Fruit fly (Drosophila melanogaster) whole organism, embryonic: ENCODE results near the gene TpnC25D.
A peak's percentile ranks its signal among the peaks of the same experiment; 100 is the strongest.

Source experiments
- ATbp ChIP-seq: fragments of 200-800 bp; sonication (Bioruptor generic); optimal IDR thresholded peaks from 2 replicates; lab custom pipeline; 2017; ENCODE audit warnings: missing biosample characterization, mild to moderate bottlenecking, missing genetic modification characterization, missing genetic modification reagents
- Abd-B ChIP-seq: fragments of 200-800 bp; sonication (Bioruptor generic); optimal IDR thresholded peaks from 2 replicates; lab custom pipeline; 2018; ENCODE audit warnings: missing biosample characterization, mild to moderate bottlenecking, missing genetic modification characterization, moderate library complexity
- Ada2b ChIP-seq: fragments of 200-800 bp; sonication (Bioruptor generic); IDR thresholded peaks from 2 replicates; pipeline ENCODE4 v1.3.6; 2022; ENCODE audit warnings: missing biosample characterization, missing genetic modification characterization
- BtbVII ChIP-seq: fragments of 200-800 bp; sonication (Bioruptor generic); optimal IDR thresholded peaks from 3 replicates; lab custom pipeline; 2017; ENCODE audit warnings: missing biosample characterization, mild to moderate bottlenecking, missing genetic modification characterization
- CG10147 ChIP-seq: fragments of 200-800 bp; sonication (Bioruptor generic); optimal IDR thresholded peaks from 2 replicates; lab custom pipeline; 2019; ENCODE audit warnings: missing biosample characterization, mild to moderate bottlenecking, missing genetic modification characterization, moderate library complexity
- CG10654 ChIP-seq: fragments of 200-800 bp; sonication (Bioruptor generic); optimal IDR thresholded peaks from 2 replicates; lab custom pipeline; 2016; ENCODE audit warnings: missing biosample characterization, missing genetic modification characterization
- CG11085 ChIP-seq: fragments of 200-800 bp; sonication (Bioruptor generic); IDR thresholded peaks from 2 replicates; pipeline ENCODE4 v1.3.6; 2022; ENCODE audit warnings: missing biosample characterization, missing genetic modification characterization
- CG11723 ChIP-seq: fragments of 200-800 bp; sonication (Bioruptor generic); optimal IDR thresholded peaks from 2 replicates; lab custom pipeline; 2017; ENCODE audit warnings: missing biosample characterization, mild to moderate bottlenecking, missing genetic modification characterization
- CG12104 ChIP-seq: fragments of 200-800 bp; sonication (Bioruptor generic); optimal IDR thresholded peaks from 3 replicates; lab custom pipeline; 2016; ENCODE audit warnings: missing biosample characterization, missing genetic modification characterization
- CG18764 ChIP-seq: fragments of 200-800 bp; sonication (Bioruptor generic); optimal IDR thresholded peaks from 3 replicates; lab custom pipeline; 2016; ENCODE audit warnings: missing biosample characterization, missing genetic modification characterization
- CG2678 ChIP-seq: fragments of 200-800 bp; sonication (Bioruptor generic); optimal IDR thresholded peaks from 3 replicates; lab custom pipeline; 2019; ENCODE audit warnings: missing biosample characterization, mild to moderate bottlenecking, missing genetic modification characterization, moderate library complexity
- CG2889 ChIP-seq: fragments of 200-800 bp; sonication (Bioruptor generic); IDR thresholded peaks from 3 replicates; pipeline ENCODE4 v1.3.6; 2022; ENCODE audit warnings: missing biosample characterization, missing genetic modification characterization
- CG32772 ChIP-seq: fragments of 200-800 bp; sonication (Bioruptor generic); IDR thresholded peaks from 2 replicates; pipeline ENCODE4 v1.3.6; 2022; ENCODE audit warnings: missing biosample characterization, missing genetic modification characterization
- CG42726 ChIP-seq: fragments of 200-800 bp; sonication (Bioruptor generic); IDR thresholded peaks from 2 replicates; pipeline ENCODE4 v1.3.6; 2022; ENCODE audit warnings: missing biosample characterization, missing genetic modification characterization; ENCODE audit not compliant: partially characterized antibody
- CG4282 ChIP-seq: fragments of 200-800 bp; sonication (Bioruptor generic); optimal IDR thresholded peaks from 2 replicates; lab custom pipeline; 2016; ENCODE audit warnings: missing biosample characterization, missing genetic modification characterization
- CG6272 ChIP-seq: fragments of 200-800 bp; sonication (Bioruptor generic); IDR thresholded peaks from 2 replicates; pipeline ENCODE4 v1.3.6; 2022; ENCODE audit warnings: missing biosample characterization, missing genetic modification characterization
- CG7786 ChIP-seq: fragments of 200-800 bp; sonication (Bioruptor generic); optimal IDR thresholded peaks from 2 replicates; lab custom pipeline; 2016; ENCODE audit warnings: missing biosample characterization, missing genetic modification characterization
- CG8478 ChIP-seq: fragments of >200 bp; optimal IDR thresholded peaks from 2 replicates; lab custom pipeline; 2018
- CG9437 ChIP-seq: fragments of 200-800 bp; sonication (Bioruptor generic); optimal IDR thresholded peaks from 2 replicates; lab custom pipeline; 2018; ENCODE audit warnings: missing biosample characterization, mild to moderate bottlenecking, missing genetic modification characterization
- CTCF ChIP-seq: fragments of 200-800 bp; sonication (Bioruptor generic); optimal IDR thresholded peaks from 2 replicates; lab custom pipeline; 2017; ENCODE audit warnings: missing biosample characterization, mild to moderate bottlenecking, missing genetic modification characterization, moderate library complexity
- Dll ChIP-seq: fragments of 200-800 bp; sonication (Bioruptor generic); IDR thresholded peaks from 4 replicates; pipeline ENCODE4 v1.3.6; 2022; ENCODE audit warnings: missing biosample characterization, missing genetic modification characterization; ENCODE audit not compliant: partially characterized antibody
- HLH3B ChIP-seq: fragments of 200-800 bp; sonication (Bioruptor generic); IDR thresholded peaks from 2 replicates; pipeline ENCODE4 v1.3.6; 2022; ENCODE audit warnings: missing biosample characterization, missing genetic modification characterization
- HLH4C ChIP-seq: fragments of 200-800 bp; sonication (Bioruptor generic); IDR thresholded peaks from 3 replicates; pipeline ENCODE4 v1.3.6; 2022; ENCODE audit warnings: missing biosample characterization, missing genetic modification characterization; ENCODE audit not compliant: partially characterized antibody
- HLH54F ChIP-seq: fragments of 200-800 bp; sonication (Bioruptor generic); optimal IDR thresholded peaks from 3 replicates; lab custom pipeline; 2016; ENCODE audit warnings: missing biosample characterization, missing genetic modification characterization
- Hmr ChIP-seq: fragments of 200-800 bp; sonication (Bioruptor generic); optimal IDR thresholded peaks from 3 replicates; lab custom pipeline; 2017; ENCODE audit warnings: mild to moderate bottlenecking, missing biosample characterization, missing genetic modification reagents, missing genetic modification characterization
- Hr51 ChIP-seq, 2 experiments: fragments of 200-800 bp; sonication (Bioruptor generic); optimal IDR thresholded peaks; 2 replicates in 1 of 2; 3 replicates in 1 of 2; lab custom pipeline; 2016 to 2018; ENCODE audit warnings: missing biosample characterization in 2 of 2, missing genetic modification characterization in 2 of 2, mild to moderate bottlenecking in 1 of 2, moderate library complexity in 1 of 2
- Max ChIP-seq: fragments of 200-800 bp; sonication (Bioruptor generic); optimal IDR thresholded peaks from 2 replicates; lab custom pipeline; 2016; ENCODE audit warnings: missing biosample characterization, mild to moderate bottlenecking, missing genetic modification characterization
- Mes4 ChIP-seq: fragments of 200-800 bp; sonication (Bioruptor generic); optimal IDR thresholded peaks from 2 replicates; lab custom pipeline; 2016; ENCODE audit warnings: missing biosample characterization, missing genetic modification characterization
- NFAT ChIP-seq: fragments of 200-800 bp; sonication (Bioruptor generic); IDR thresholded peaks from 2 replicates; pipeline ENCODE4 v1.3.6; 2022; ENCODE audit warnings: missing biosample characterization, missing genetic modification characterization
- NfI ChIP-seq: fragments of 200-800 bp; sonication (Bioruptor generic); optimal IDR thresholded peaks from 3 replicates; lab custom pipeline; 2018; ENCODE audit warnings: missing biosample characterization, mild to moderate bottlenecking, missing genetic modification characterization, moderate library complexity
- Side ChIP-seq: fragments of 200-800 bp; sonication (Bioruptor generic); optimal IDR thresholded peaks from 2 replicates; lab custom pipeline; 2016; ENCODE audit warnings: missing biosample characterization, missing genetic modification characterization
- Stat92E ChIP-seq, 3 experiments: fragments of >200 bp in 2 of 3; fragments of 200-800 bp in 1 of 3; sonication (Bioruptor generic) in 1 of 3; optimal IDR thresholded peaks; 2 replicates each; lab custom pipeline; 2017 to 2019; ENCODE audit warnings: missing biosample characterization in 3 of 3, missing genetic modification characterization in 3 of 3, mild to moderate bottlenecking in 1 of 3, moderate library complexity in 1 of 3
- ac ChIP-seq: fragments of 200-800 bp; sonication (Bioruptor generic); optimal IDR thresholded peaks from 3 replicates; lab custom pipeline; 2017; ENCODE audit warnings: missing biosample characterization, mild to moderate bottlenecking, missing genetic modification characterization
- crp ChIP-seq, 2 experiments: fragments of 200-800 bp; sonication (Bioruptor generic); optimal IDR thresholded peaks; 2 replicates in 1 of 2; 3 replicates in 1 of 2; lab custom pipeline; 2017; ENCODE audit warnings: missing biosample characterization in 2 of 2, missing genetic modification characterization in 2 of 2, mild to moderate bottlenecking in 1 of 2, moderate library complexity in 1 of 2
- emc ChIP-seq: fragments of 200-800 bp; sonication (Bioruptor generic); optimal IDR thresholded peaks from 2 replicates; lab custom pipeline; 2016; ENCODE audit warnings: missing biosample characterization, missing genetic modification characterization
- ewg ChIP-seq: fragments of 200-800 bp; sonication (Bioruptor generic); optimal IDR thresholded peaks from 3 replicates; lab custom pipeline; 2017; ENCODE audit warnings: mild to moderate bottlenecking, missing biosample characterization, missing genetic modification reagents, missing genetic modification characterization
- fd3F ChIP-seq: fragments of 200-800 bp; sonication (Bioruptor generic); optimal IDR thresholded peaks from 2 replicates; lab custom pipeline; 2018; ENCODE audit warnings: missing biosample characterization, mild to moderate bottlenecking, missing genetic modification characterization, moderate library complexity
- gsb ChIP-seq: fragments of 200-800 bp; sonication (Bioruptor generic); IDR thresholded peaks from 2 replicates; pipeline ENCODE4 v1.3.6; 2022; ENCODE audit warnings: missing biosample characterization, missing genetic modification characterization
- hbn ChIP-seq: fragments of 200-800 bp; sonication (Bioruptor generic); IDR thresholded peaks from 2 replicates; pipeline ENCODE4 v1.3.6; 2022; ENCODE audit warnings: missing biosample characterization, missing genetic modification characterization; ENCODE audit not compliant: partially characterized antibody
- ind ChIP-seq: fragments of 200-800 bp; sonication (Bioruptor generic); optimal IDR thresholded peaks from 3 replicates; lab custom pipeline; 2016; ENCODE audit warnings: missing biosample characterization, missing genetic modification characterization
- lola ChIP-seq, 3 experiments: fragments of >200 bp in 2 of 3; fragments of 200-800 bp in 1 of 3; sonication (Bioruptor generic) in 1 of 3; optimal IDR thresholded peaks; 2 replicates each; lab custom pipeline; 2017 to 2019; ENCODE audit warnings: missing biosample characterization in 3 of 3, missing genetic modification characterization in 3 of 3, mild to moderate bottlenecking in 1 of 3, moderate library complexity in 1 of 3
- pfk ChIP-seq: fragments of 200-800 bp; sonication (Bioruptor generic); optimal IDR thresholded peaks from 2 replicates; lab custom pipeline; 2018; ENCODE audit warnings: missing biosample characterization, mild to moderate bottlenecking, missing genetic modification characterization, moderate library complexity
- pum ChIP-seq: fragments of 200-800 bp; sonication (Bioruptor generic); optimal IDR thresholded peaks from 2 replicates; lab custom pipeline; 2016; ENCODE audit warnings: missing biosample characterization, missing genetic modification characterization
- salm ChIP-seq: fragments of 200-800 bp; sonication (Bioruptor generic); optimal IDR thresholded peaks from 2 replicates; lab custom pipeline; 2018; ENCODE audit warnings: missing biosample characterization, mild to moderate bottlenecking, missing genetic modification characterization
- scrt ChIP-seq: fragments of 200-800 bp; sonication (Bioruptor generic); optimal IDR thresholded peaks from 2 replicates; lab custom pipeline; 2018; ENCODE audit warnings: missing biosample characterization, mild to moderate bottlenecking, missing genetic modification characterization, moderate library complexity
- sisA ChIP-seq: fragments of 200-800 bp; sonication (Bioruptor generic); IDR thresholded peaks from 2 replicates; pipeline ENCODE4 v1.3.6; 2022; ENCODE audit warnings: missing biosample characterization, missing genetic modification characterization
- sqz ChIP-seq: fragments of 200-800 bp; sonication (Bioruptor generic); optimal IDR thresholded peaks from 3 replicates; lab custom pipeline; 2018; ENCODE audit warnings: missing biosample characterization, mild to moderate bottlenecking, missing genetic modification characterization
- tin ChIP-seq: fragments of 200-800 bp; sonication (Bioruptor generic); optimal IDR thresholded peaks from 3 replicates; lab custom pipeline; 2016; ENCODE audit warnings: missing biosample characterization, missing genetic modification characterization
- usp ChIP-seq: fragments of >200 bp; optimal IDR thresholded peaks from 2 replicates; lab custom pipeline; 2017; ENCODE audit warnings: missing biosample characterization, missing genetic modification characterization

The TpnC25D gene

DNA sequence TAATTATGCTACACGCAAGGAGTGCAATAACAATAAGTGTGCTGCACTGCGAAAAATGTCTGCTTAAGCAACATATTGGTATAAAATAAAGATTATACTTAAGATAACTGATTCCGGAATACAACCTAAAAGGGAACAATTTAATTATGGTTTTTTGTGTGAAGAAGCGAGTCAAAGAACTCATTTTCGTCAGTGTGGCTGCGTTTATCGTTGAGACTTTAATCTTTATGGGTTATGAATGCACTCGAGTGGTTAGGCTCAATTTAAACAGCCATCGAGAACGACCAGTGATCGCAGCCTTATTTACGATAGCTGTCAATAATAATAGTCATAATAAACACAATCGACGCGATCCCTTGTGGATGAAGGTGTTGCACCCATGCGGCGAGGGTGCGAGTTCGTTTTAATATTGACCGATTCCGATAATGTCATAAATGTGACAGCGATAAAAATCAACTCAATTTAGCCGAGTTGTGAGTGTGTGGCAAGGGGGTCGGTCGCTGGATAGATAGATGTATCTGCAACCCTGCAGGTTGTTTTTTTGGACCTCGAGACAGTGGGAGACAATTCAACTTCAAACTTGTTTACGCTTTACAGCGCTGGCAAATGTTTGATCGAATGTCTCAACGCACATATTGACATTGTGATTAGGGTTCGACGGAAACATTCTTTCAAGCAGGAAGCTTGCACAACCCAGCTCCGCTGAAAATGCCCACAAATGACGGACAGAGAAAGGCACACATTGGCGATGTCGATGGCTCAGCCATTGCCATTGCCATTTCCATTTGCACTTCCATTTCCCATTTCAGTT is 39.7 kb downstream of the TpnC25D start (continued):
- TF ChIP-seq NfI (GFP tag; lab: Kevin White, UChicago) (no peak), fd3F (no peak), Hr51 (GFP tag; optimal IDR thresholded peaks at IDR 0.05; lab: Kevin White, UChicago) (peak; percentile 44 to 49), hbn (no peak), CG6272 (GFP tag; lab: Robert Waterston, UW) (no peak), CG2889 (no peak), tin (GFP tag; lab: Kevin White, UChicago) (no peak), HLH4C (no peak), BtbVII (GFP tag; lab: Kevin White, UChicago) (peak; percentile 25), emc (GFP tag; lab: Kevin White, UChicago) (no peak), Max (GFP tag; lab: Kevin White, UChicago) (no peak), CG10147 (GFP tag; lab: Kevin White, UChicago) (no peak), Hmr (GFP tag; lab: Kevin White, UChicago) (no peak), ewg (GFP tag; lab: Kevin White, UChicago) (no peak), CG18764 (peak; percentile 56), Side (GFP tag; lab: Kevin White, UChicago) (peak; percentile 60), pfk (GFP tag; lab: Kevin White, UChicago) (peak; percentile 23), CG32772 (GFP tag; lab: Robert Waterston, UW) (no peak; the same call in 1 of the 2 replicates), Mes4 (GFP tag; lab: Kevin White, UChicago) (peak; percentile 57), CG2678 (peak; percentile 34), crp (GFP tag; optimal IDR thresholded peaks at IDR 0.05; lab: Kevin White, UChicago) (no peak), usp (GFP tag; lab: Kevin White, UChicago) (no peak), NFAT (GFP tag; lab: Robert Waterston, UW) (no peak), CTCF (GFP tag; lab: Kevin White, UChicago) (no peak), salm (tag; lab: Kevin White, UChicago) (peak; percentile 88), Dll (GFP tag; lab: Robert Waterston, UW) (no peak), CG8478 (lab: Kevin White, UChicago) (no peak), CG42726 (no peak), ind (GFP tag; lab: Kevin White, UChicago) (no peak), ATbp (GFP tag; lab: Kevin White, UChicago) (peak; percentile 57), Abd-B (peak; percentile 38), Stat92E (GFP tag; optimal IDR thresholded peaks at IDR 0.05; lab: Kevin White, UChicago) (no peak), CG10654 (GFP tag; lab: Kevin White, UChicago) (peak; percentile 28), ac (GFP tag; lab: Kevin White, UChicago) (peak; percentile 75), CG7786 (no peak), CG11085 (GFP tag; lab: Robert Waterston, UW) (no peak), HLH3B (GFP tag; lab: Robert Waterston, UW) (peak; percentile 44; the same call in 1 of the 2 replicates), Ada2b (peak; percentile 21; the same call in 1 of the 2 replicates), CG11723 (peak; percentile 45), CG12104 (no peak), pum (GFP tag; lab: Kevin White, UChicago) (peak; percentile 14), CG9437 (peak; percentile 23), CG4282 (GFP tag; lab: Kevin White, UChicago) (no peak), scrt (GFP tag; lab: Kevin White, UChicago) (no peak), sqz (GFP tag; lab: Kevin White, UChicago) (peak; percentile 59), HLH54F (GFP tag; lab: Kevin White, UChicago) (no peak), gsb (GFP tag; lab: Robert Waterston, UW) (no peak), sisA (0 out of 2 replicates have a peak, but pooled peaks have one; percentile 25), lola (GFP tag; optimal IDR thresholded peaks at IDR 0.05; lab: Kevin White, UChicago) (peak in 1 of 3 experiments; percentile 69)
